Fruit fly (Drosophila melanogaster): Measurements from ENCODE around the gene Usp2.

- no peak for TF ChIP-seq psq (GFP tag; optimal IDR thresholded peaks at IDR 0.05)
- no peak for TF ChIP-seq br (GFP tag; optimal IDR thresholded peaks at IDR 0.05)
- no peak for TF ChIP-seq lola (GFP tag; optimal IDR thresholded peaks at IDR 0.05)
- no peak for TF ChIP-seq usp (GFP tag; optimal IDR thresholded peaks at IDR 0.05)
- TF ChIP-seq h (GFP tag; optimal IDR thresholded peaks at IDR 0.05) = no peak
- no peak for TF ChIP-seq OdsH (GFP tag; optimal IDR thresholded peaks at IDR 0.05)
These were observed 55.2 kb downstream of the Usp2 start for dm6 chrX:22510776-22511175.

Measured in whole organism, wandering third instar larva.